Worm (Caenorhabditis elegans): ENCODE results near the gene ucr-2.1.

DNA sequence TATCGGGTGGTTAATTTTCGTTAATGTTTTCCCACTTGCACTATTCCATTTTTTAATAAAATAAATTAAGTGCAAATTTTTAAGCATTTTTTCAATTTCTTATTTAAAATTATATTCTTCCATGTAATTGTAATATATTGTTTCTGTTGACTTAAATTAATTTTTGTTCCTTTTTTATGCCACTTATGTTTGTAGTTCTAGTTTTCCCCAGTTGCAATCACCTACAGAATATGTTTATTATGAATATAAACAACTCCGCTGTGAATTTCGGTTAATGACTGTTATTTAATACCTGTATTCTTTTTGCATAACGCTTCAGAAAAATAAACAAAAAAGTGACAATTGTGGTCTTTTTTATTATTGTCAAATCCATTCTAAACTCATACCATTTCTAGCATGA is 46.7 kb downstream of the ucr-2.1 start, which contains the start of gene lgc-23:
- TF ChIP-seq egl-27 (tag; optimal IDR thresholded peaks at IDR 0.05) (no peak), ztf-11 (tag; optimal IDR thresholded peaks at IDR 0.05) (no peak), mml-1 (tag; optimal IDR thresholded peaks at IDR 0.05) (no peak), ama-1 (optimal IDR thresholded peaks at IDR 0.05) (no peak), unc-62 (GFP tag; optimal IDR thresholded peaks at IDR 0.05) (no peak), elt-2 (tag; optimal IDR thresholded peaks at IDR 0.05) (no peak), R02D3.7 (tag; optimal IDR thresholded peaks at IDR 0.05) (no peak), nfya-1 (tag; optimal IDR thresholded peaks at IDR 0.05; ENCODE audit: insufficient read depth) (no peak), elt-3 (tag; optimal IDR thresholded peaks at IDR 0.05) (no peak), nhr-25 (tag; optimal IDR thresholded peaks at IDR 0.05) (no peak)
